Fruit fly (Drosophila melanogaster): ENCODE results near the gene CG15343.

Gene CG15343

dm6 chrX:8252284-8252886 is 21.2 kb downstream of the CG15343 start, which contains the start of gene CG1632 (continued):
- TF ChIP-seq fd85E (GFP tag; optimal IDR thresholded peaks at IDR 0.05), result peak; percentile 32
- peak; percentile 85 for TF ChIP-seq Hr4 (GFP tag; optimal IDR thresholded peaks at IDR 0.05)
- peak; percentile 72 for TF ChIP-seq CG34406 (GFP tag; optimal IDR thresholded peaks at IDR 0.05)
- peak; percentile 83 for TF ChIP-seq Hr39 (GFP tag; optimal IDR thresholded peaks at IDR 0.05)
- TF ChIP-seq CG8119 (GFP tag; IDR thresholded peaks at IDR 0.05), result peak; percentile 88
- 0 out of 2 replicates have a peak, but pooled peaks have one; percentile 36 for TF ChIP-seq CG11294 (GFP tag; IDR thresholded peaks at IDR 0.05)
- no peak for TF ChIP-seq Eip93F (GFP tag; optimal IDR thresholded peaks at IDR 0.05)
- TF ChIP-seq lz (GFP tag; optimal IDR thresholded peaks at IDR 0.05), result peak; percentile 89
- TF ChIP-seq cyc (GFP tag; optimal IDR thresholded peaks at IDR 0.05), result peak; percentile 77
- peak; percentile 73 for TF ChIP-seq CG1621 (tag; optimal IDR thresholded peaks at IDR 0.05)
- peak; percentile 87 for TF ChIP-seq Smox (GFP tag; optimal IDR thresholded peaks at IDR 0.05)
- TF ChIP-seq CG15336 (GFP tag; IDR thresholded peaks at IDR 0.05), result peak; percentile 88
- peak; percentile 80 for TF ChIP-seq CG31627 (GFP tag; optimal IDR thresholded peaks at IDR 0.05)
- peak; percentile 64 for TF ChIP-seq CG8632 (GFP tag; optimal IDR thresholded peaks at IDR 0.05)
- peak; percentile 71 for TF ChIP-seq fd59A (GFP tag; optimal IDR thresholded peaks at IDR 0.05)
- peak; percentile 79 for TF ChIP-seq CG10669 (GFP tag; optimal IDR thresholded peaks at IDR 0.05)
- TF ChIP-seq eg (GFP tag; IDR thresholded peaks at IDR 0.05), result peak; percentile 81
- peak; percentile 94 for TF ChIP-seq svp (GFP tag)
- TF ChIP-seq CG6163 (GFP tag; IDR thresholded peaks at IDR 0.05), result peak; percentile 84

- TF ChIP-seq Eip78C (GFP tag) (peak; percentile 63), dsx (GFP tag; optimal IDR thresholded peaks at IDR 0.05; ENCODE audit: poor library complexity, severe bottlenecking) (no peak), achi (GFP tag; optimal IDR thresholded peaks at IDR 0.05) (peak; percentile 100), svp (GFP tag) (no peak), CG7368 (GFP tag; optimal IDR thresholded peaks at IDR 0.05) (no peak), vri (GFP tag; optimal IDR thresholded peaks at IDR 0.05) (peak; percentile 46), CG1621 (tag; optimal IDR thresholded peaks at IDR 0.05) (no peak), Sox14 (GFP tag; optimal IDR thresholded peaks at IDR 0.05) (no peak)
Observed at dm6 chrX:8251268-8251996, 22.2 kb downstream of the CG15343 start, which contains the start of gene ND-75. TSS of gene ND-75 (minus strand) at chrX:8251687.

DNA sequence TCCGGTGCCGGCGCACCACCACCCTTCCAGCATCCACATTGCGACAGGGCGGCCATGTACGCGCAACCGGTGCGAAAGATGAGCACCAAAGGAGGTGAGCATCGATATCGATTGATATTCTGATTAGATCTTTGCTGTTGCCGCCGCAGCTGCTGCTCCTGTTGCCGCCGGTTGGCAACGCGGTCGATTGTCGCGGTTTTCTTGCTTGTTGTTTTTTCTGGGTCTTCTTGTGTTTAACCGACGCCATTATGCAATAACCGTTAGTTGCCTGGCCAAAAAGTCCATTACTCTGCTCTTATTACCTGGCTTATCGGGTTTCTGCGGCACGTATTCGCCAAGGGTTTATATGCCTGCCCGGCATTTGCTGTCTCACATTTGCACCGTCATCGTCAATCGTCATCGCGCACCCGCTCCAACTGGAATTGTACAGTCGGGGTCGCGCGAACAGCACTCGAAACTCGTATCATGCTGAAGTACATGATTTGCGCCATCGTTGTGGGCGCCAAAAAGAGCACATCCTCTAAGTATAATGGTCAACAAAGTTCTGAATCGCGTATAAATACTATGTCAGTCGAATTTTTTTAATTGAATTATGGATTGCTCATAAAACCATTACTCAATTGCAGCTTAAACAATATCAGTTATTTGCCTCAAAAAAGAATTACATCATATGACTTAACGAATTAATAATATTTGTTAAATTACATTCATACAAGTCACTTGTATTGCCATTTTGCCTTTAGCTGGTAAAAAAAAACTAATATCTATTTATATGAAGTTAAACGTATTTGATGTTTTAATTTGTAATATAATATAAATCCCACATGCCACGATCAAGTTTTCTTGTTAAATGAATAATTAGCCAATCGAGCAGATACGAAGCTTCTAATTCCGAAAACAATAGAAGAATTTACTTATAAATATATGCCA is 29.4 kb downstream of the CG15343 start, which contains the start of gene sni:
TSS of gene sni (minus strand) at position 51 of the 930 bp plus-strand sequence.
- TF ChIP-seq spab (GFP tag; optimal IDR thresholded peaks at IDR 0.05) (peak; percentile 18), dsx (GFP tag; optimal IDR thresholded peaks at IDR 0.05; ENCODE audit: poor library complexity, severe bottlenecking) (peak; percentile 22), pdm3 (GFP tag; optimal IDR thresholded peaks at IDR 0.05) (peak; percentile 54), Sox15 (GFP tag; optimal IDR thresholded peaks at IDR 0.05) (peak; percentile 28), Ets96B (tag; optimal IDR thresholded peaks at IDR 0.05) (peak; percentile 45), OdsH (GFP tag; optimal IDR thresholded peaks at IDR 0.05) (no peak), CG3032 (tag; optimal IDR thresholded peaks at IDR 0.05) (peak; percentile 27), CG11762 (GFP tag; optimal IDR thresholded peaks at IDR 0.05; ENCODE audit: insufficient read depth) (no peak), achi (GFP tag; optimal IDR thresholded peaks at IDR 0.05) (peak; percentile 49), ss (GFP tag; optimal IDR thresholded peaks at IDR 0.05) (peak in 1 of 2 experiments; percentile 14), salr (GFP tag; optimal IDR thresholded peaks at IDR 0.05) (no peak), Smox (GFP tag; optimal IDR thresholded peaks at IDR 0.05) (peak; percentile 59), lz (GFP tag; optimal IDR thresholded peaks at IDR 0.05) (peak; percentile 49), CG10631 (GFP tag; optimal IDR thresholded peaks at IDR 0.05) (no peak), Gug (GFP tag; IDR thresholded peaks at IDR 0.05) (peak; percentile 57), net (GFP tag; optimal IDR thresholded peaks at IDR 0.05) (peak; percentile 28), vri (GFP tag; optimal IDR thresholded peaks at IDR 0.05) (peak; percentile 69), Blimp-1 (GFP tag; optimal IDR thresholded peaks at IDR 0.05) (peak; percentile 6), Hr4 (GFP tag; optimal IDR thresholded peaks at IDR 0.05) (no peak), Eip78C (GFP tag) (peak; percentile 92), CG1621 (tag; optimal IDR thresholded peaks at IDR 0.05) (no peak), Ets21C (GFP tag; optimal IDR thresholded peaks at IDR 0.05) (peak; percentile 35), Hr39 (GFP tag; optimal IDR thresholded peaks at IDR 0.05) (peak; percentile 54), CG34406 (GFP tag; optimal IDR thresholded peaks at IDR 0.05) (peak; percentile 50), CG6163 (GFP tag; IDR thresholded peaks at IDR 0.05) (peak; percentile 50; the same call in 2 of the 3 replicates), CG10669 (GFP tag; optimal IDR thresholded peaks at IDR 0.05) (peak; percentile 42), CG15336 (GFP tag; IDR thresholded peaks at IDR 0.05) (peak; percentile 45; the same call in 1 of the 2 replicates), CG31627 (GFP tag; optimal IDR thresholded peaks at IDR 0.05) (peak; percentile 66), Lpt (GFP tag; optimal IDR thresholded peaks at IDR 0.05) (no peak), CG6792 (GFP tag; optimal IDR thresholded peaks at IDR 0.05) (peak; percentile 58)

Measured in whole organism, prepupa.